Worm (Caenorhabditis elegans) whole organism, early embryonic: ENCODE data around the gene rab-1.

Source experiments
- ets-7 ChIP-seq: sonication (generic microtip); optimal IDR thresholded peaks from 2 replicates; lab custom pipeline; 2016; ENCODE audit warnings: missing genotype, missing genetic modification characterization, missing compliant biosample characterization
- sea-1 ChIP-seq: fragments of 200-800 bp; sonication (Bioruptor generic); conservative IDR thresholded peaks from 2 replicates; pipeline ENCODE4 v1.3.6; 2022; ENCODE audit warnings: missing genetic modification characterization, missing compliant biosample characterization

DNA sequence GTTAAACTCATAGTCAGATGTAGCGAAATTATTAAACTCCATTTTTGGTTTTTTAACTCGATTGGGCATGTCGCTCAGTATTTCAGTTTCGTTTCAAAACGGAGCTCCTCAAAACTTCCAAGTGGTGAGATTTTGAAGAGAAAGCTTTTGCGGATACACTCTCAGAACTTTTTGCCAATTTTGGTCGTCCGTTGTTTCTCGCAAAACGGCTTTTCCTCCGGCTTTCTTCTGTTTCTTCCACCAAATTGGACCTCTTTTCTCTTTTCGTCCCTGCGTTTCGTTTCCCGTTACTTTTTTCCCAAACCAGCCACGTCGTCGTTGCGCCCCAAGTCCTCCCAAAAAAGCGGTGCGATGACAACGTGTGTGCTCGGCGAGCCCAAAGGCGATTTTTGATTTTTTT, 3.7 kb downstream of the rab-1 start, which contains the start of gene C39F7.1:
- TF ChIP-seq sea-1 (GFP tag; lab: Robert Waterston, UW) (no peak), ets-7 (no peak)
